Worm (Caenorhabditis elegans) whole organism, mixed stage, embryonic: ENCODE measurements around the gene W08A12.3.
A peak's percentile ranks its signal among the peaks of the same experiment; 100 is the strongest.

Experiments
- M03D4.4 ChIP-seq: sonication (generic microtip); optimal IDR thresholded peaks from 2 replicates; lab custom pipeline; 2017; ENCODE audit warnings: mild to moderate bottlenecking, missing genetic modification characterization, missing compliant biosample characterization
- bed-3 ChIP-seq: fragments of 200-800 bp; sonication (Bioruptor generic); optimal IDR thresholded peaks from 3 replicates; lab custom pipeline; 2018; ENCODE audit warnings: mild to moderate bottlenecking, missing genetic modification characterization, moderate library complexity, missing compliant biosample characterization
- blmp-1 ChIP-seq: fragments of 150-350 bp; optimal IDR thresholded peaks from 2 replicates; lab custom pipeline; 2014; ENCODE audit warnings: missing biosample characterization, missing genetic modification characterization
- ceh-39 ChIP-seq: fragments of 150-350 bp; optimal IDR thresholded peaks from 2 replicates; lab custom pipeline; 2014; ENCODE audit warnings: missing biosample characterization, missing genetic modification characterization
- ceh-43 ChIP-seq: fragments of 200-800 bp; sonication (Bioruptor generic); optimal IDR thresholded peaks from 2 replicates; lab custom pipeline; 2018; ENCODE audit warnings: mild to moderate bottlenecking, missing genetic modification characterization, moderate library complexity, missing compliant biosample characterization
- ceh-83 ChIP-seq: fragments of 200-800 bp; sonication (Bioruptor generic); optimal IDR thresholded peaks from 2 replicates; lab custom pipeline; 2018; ENCODE audit warnings: mild to moderate bottlenecking, missing genetic modification characterization, missing compliant biosample characterization
- ces-1 ChIP-seq: fragments of 150-350 bp; optimal IDR thresholded peaks from 2 replicates; lab custom pipeline; 2014; ENCODE audit warnings: missing biosample characterization, missing genetic modification reagents, missing genetic modification characterization
- cnd-1 ChIP-seq: fragments of 200-800 bp; sonication (Bioruptor generic); optimal IDR thresholded peaks from 2 replicates; lab custom pipeline; 2018; ENCODE audit warnings: mild to moderate bottlenecking, missing genetic modification characterization, missing compliant biosample characterization
- drap-1 ChIP-seq: fragments of 200-800 bp; sonication (Bioruptor generic); optimal IDR thresholded peaks from 3 replicates; lab custom pipeline; 2018; ENCODE audit warnings: mild to moderate bottlenecking, missing genetic modification characterization, missing compliant biosample characterization
- elt-1 ChIP-seq: sonication (generic microtip); optimal IDR thresholded peaks from 2 replicates; lab custom pipeline; 2017; ENCODE audit warnings: missing genetic modification characterization, mild to moderate bottlenecking, missing compliant biosample characterization, antibody characterized with exemption, moderate library complexity, borderline replicate concordance; ENCODE audit not compliant: insufficient read depth
- elt-3 ChIP-seq: fragments of 150-350 bp; optimal IDR thresholded peaks from 2 replicates; lab custom pipeline; 2014; ENCODE audit warnings: missing biosample characterization, missing genetic modification characterization
- flh-1 ChIP-seq: fragments of 200-800 bp; sonication (Bioruptor generic); optimal IDR thresholded peaks from 2 replicates; lab custom pipeline; 2018; ENCODE audit warnings: mild to moderate bottlenecking, missing genetic modification characterization, moderate library complexity, missing compliant biosample characterization
- ham-2 ChIP-seq: fragments of 200-800 bp; sonication (Bioruptor generic); optimal IDR thresholded peaks from 2 replicates; lab custom pipeline; 2018; ENCODE audit warnings: mild to moderate bottlenecking, missing genetic modification characterization, missing compliant biosample characterization
- hlh-1 ChIP-seq: fragments of 150-350 bp; optimal IDR thresholded peaks from 2 replicates; lab custom pipeline; 2014; ENCODE audit warnings: missing biosample characterization, missing genetic modification reagents, missing genetic modification characterization
- lin-13 ChIP-seq: fragments of 150-350 bp; optimal IDR thresholded peaks from 2 replicates; lab custom pipeline; 2014; ENCODE audit warnings: missing biosample characterization, missing genetic modification characterization
- lin-32 ChIP-seq: fragments of 200-800 bp; sonication (Bioruptor generic); optimal IDR thresholded peaks from 2 replicates; lab custom pipeline; 2018; ENCODE audit warnings: mild to moderate bottlenecking, missing genetic modification characterization, missing compliant biosample characterization
- lsy-2 ChIP-seq: fragments of 150-350 bp; optimal IDR thresholded peaks from 2 replicates; lab custom pipeline; 2014; ENCODE audit warnings: missing biosample characterization, missing genetic modification characterization
- mab-5 ChIP-seq: fragments of 150-350 bp; optimal IDR thresholded peaks from 2 replicates; lab custom pipeline; 2014; ENCODE audit warnings: missing biosample characterization, missing genetic modification characterization
- mep-1 ChIP-seq: fragments of 150-350 bp; optimal IDR thresholded peaks from 2 replicates; lab custom pipeline; 2017; ENCODE audit warnings: missing biosample characterization, missing genetic modification reagents, missing genetic modification characterization, inconsistent platforms
- mls-2 ChIP-seq: sonication (generic microtip); optimal IDR thresholded peaks from 2 replicates; lab custom pipeline; 2016; ENCODE audit warnings: mild to moderate bottlenecking, missing genetic modification characterization, moderate library complexity, missing compliant biosample characterization
- nhr-12 ChIP-seq: fragments of 150-350 bp; optimal IDR thresholded peaks from 2 replicates; lab custom pipeline; 2014; ENCODE audit warnings: missing biosample characterization, missing genetic modification characterization
- nhr-2 ChIP-seq: fragments of 150-350 bp; optimal IDR thresholded peaks from 2 replicates; lab custom pipeline; 2014; ENCODE audit warnings: missing biosample characterization, missing genetic modification characterization
- nhr-237 ChIP-seq: fragments of 150-350 bp; optimal IDR thresholded peaks from 2 replicates; lab custom pipeline; 2014; ENCODE audit warnings: missing biosample characterization, missing genetic modification characterization
- nhr-28 ChIP-seq: fragments of 150-350 bp; optimal IDR thresholded peaks from 2 replicates; lab custom pipeline; 2014; ENCODE audit warnings: missing biosample characterization, missing genetic modification characterization
- nhr-76 ChIP-seq: sonication (generic microtip); optimal IDR thresholded peaks from 2 replicates; lab custom pipeline; 2017; ENCODE audit warnings: missing biosample characterization, missing genetic modification characterization
- pha-4 ChIP-seq: fragments of 150-350 bp; optimal IDR thresholded peaks from 2 replicates; lab custom pipeline; 2018; ENCODE audit warnings: missing biosample characterization, missing genetic modification reagents, missing genetic modification characterization
- sem-2 ChIP-seq: fragments of 200-800 bp; sonication (Bioruptor generic); optimal IDR thresholded peaks from 2 replicates; lab custom pipeline; 2018; ENCODE audit warnings: mild to moderate bottlenecking, missing genetic modification characterization, missing compliant biosample characterization
- snpc-4 ChIP-seq: fragments of 150-350 bp; optimal IDR thresholded peaks from 2 replicates; lab custom pipeline; 2014; ENCODE audit warnings: missing biosample characterization, missing genetic modification characterization
- sptf-1 ChIP-seq: sonication (generic microtip); optimal IDR thresholded peaks from 2 replicates; lab custom pipeline; 2017; ENCODE audit warnings: mild to moderate bottlenecking, missing genetic modification characterization, moderate library complexity, missing compliant biosample characterization
- tbx-8 ChIP-seq: fragments of 200-800 bp; sonication (Bioruptor generic); optimal IDR thresholded peaks from 2 replicates; lab custom pipeline; 2018; ENCODE audit warnings: mild to moderate bottlenecking, missing genetic modification characterization, moderate library complexity, missing compliant biosample characterization
- unc-120 ChIP-seq: sonication (generic microtip); optimal IDR thresholded peaks from 2 replicates; lab custom pipeline; 2017; ENCODE audit warnings: missing genetic modification characterization, missing compliant biosample characterization; ENCODE audit not compliant: poor library complexity, severe bottlenecking
- unc-39 ChIP-seq: fragments of 150-350 bp; optimal IDR thresholded peaks from 2 replicates; lab custom pipeline; 2014; ENCODE audit warnings: missing biosample characterization, missing genetic modification characterization
- unc-62 ChIP-seq: fragments of 150-350 bp; optimal IDR thresholded peaks from 2 replicates; lab custom pipeline; 2014; ENCODE audit warnings: missing biosample characterization, missing genetic modification reagents, missing genetic modification characterization
- zip-8 ChIP-seq: fragments of 150-350 bp; optimal IDR thresholded peaks from 2 replicates; lab custom pipeline; 2014; ENCODE audit warnings: missing biosample characterization, missing genetic modification characterization
- ztf-11 ChIP-seq: fragments of 150-350 bp; optimal IDR thresholded peaks from 2 replicates; lab custom pipeline; 2014; ENCODE audit warnings: missing biosample characterization, missing genetic modification characterization

Gene W08A12.3

ce11 chrV:3697071-3697470 lies 14.4 kb downstream of the W08A12.3 start:
- TF ChIP-seq flh-1 (GFP tag; lab: Kevin White, UChicago) (no peak), mep-1 (tag; lab: Kevin White, UChicago) (no peak), nhr-237 (no peak), unc-120 (tag; lab: Kevin White, UChicago) (no peak), drap-1 (no peak), ham-2 (no peak), sem-2 (GFP tag; lab: Kevin White, UChicago) (no peak), hlh-1 (tag; lab: Kevin White, UChicago) (no peak), ceh-43 (GFP tag; lab: Kevin White, UChicago) (no peak), M03D4.4 (no peak), lin-32 (GFP tag; lab: Kevin White, UChicago) (no peak), pha-4 (no peak), nhr-12 (no peak), zip-8 (tag; lab: Kevin White, UChicago) (no peak), sptf-1 (tag; lab: Kevin White, UChicago) (no peak), lsy-2 (no peak), unc-39 (tag; lab: Kevin White, UChicago) (no peak), tbx-8 (GFP tag; lab: Kevin White, UChicago) (no peak), nhr-76 (tag; lab: Kevin White, UChicago) (no peak)

ce11 chrV:3698497-3698896 lies 15.8 kb downstream of the W08A12.3 start:
- TF ChIP-seq drap-1: no peak
- TF ChIP-seq ces-1 (GFP tag; lab: Kevin White, UChicago): no peak
- no peak for TF ChIP-seq mls-2 (tag; lab: Kevin White, UChicago)
- no peak for TF ChIP-seq ceh-83 (GFP tag; lab: Kevin White, UChicago)
- no peak for TF ChIP-seq ceh-43 (GFP tag; lab: Kevin White, UChicago)
- TF ChIP-seq snpc-4 (tag; lab: Kevin White, UChicago): no peak
- TF ChIP-seq mep-1 (tag; lab: Kevin White, UChicago): no peak
- TF ChIP-seq ham-2: no peak
- TF ChIP-seq blmp-1 (tag; lab: Kevin White, UChicago): no peak
- TF ChIP-seq nhr-76 (tag; lab: Kevin White, UChicago): no peak
- no peak for TF ChIP-seq M03D4.4
- no peak for TF ChIP-seq elt-3 (tag; lab: Kevin White, UChicago)
- TF ChIP-seq sptf-1 (tag; lab: Kevin White, UChicago): no peak
- TF ChIP-seq unc-120 (tag; lab: Kevin White, UChicago): no peak
- no peak for TF ChIP-seq ztf-11 (tag; lab: Kevin White, UChicago)
- no peak for TF ChIP-seq nhr-237
- no peak for TF ChIP-seq lin-32 (GFP tag; lab: Kevin White, UChicago)
- no peak for TF ChIP-seq cnd-1 (tag; lab: Kevin White, UChicago)

- no peak for TF ChIP-seq mls-2 (tag; lab: Kevin White, UChicago)
- peak; percentile 2 for TF ChIP-seq pha-4
Observed at ce11 chrV:3702998-3703397, 20.3 kb downstream of the W08A12.3 start.

DNA sequence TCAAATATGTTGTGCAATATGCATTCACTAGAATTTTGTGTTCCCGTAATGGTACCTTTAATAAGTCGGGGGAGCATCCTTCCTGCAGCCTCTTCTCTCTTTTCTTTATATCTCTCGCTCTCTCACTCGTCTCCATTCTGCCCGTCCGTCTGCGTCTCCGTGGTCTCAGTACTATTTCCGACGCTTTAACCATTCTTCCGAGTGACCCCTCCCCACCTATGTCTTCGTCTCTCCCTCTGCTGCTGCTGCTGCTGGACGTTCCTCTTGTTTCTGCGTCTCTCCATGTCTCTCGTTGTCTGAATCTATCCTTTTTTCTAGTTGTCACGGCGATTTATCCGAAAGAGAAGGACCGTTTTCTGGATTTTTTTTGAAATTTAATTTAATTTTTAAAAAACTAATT lies 21.2 kb downstream of the W08A12.3 start:
- peak; percentile 8 for TF ChIP-seq nhr-2
- no peak for TF ChIP-seq mep-1 (tag; lab: Kevin White, UChicago)
- no peak for TF ChIP-seq cnd-1 (tag; lab: Kevin White, UChicago)
- TF ChIP-seq unc-39 (tag; lab: Kevin White, UChicago): no peak
- TF ChIP-seq sem-2 (GFP tag; lab: Kevin White, UChicago): no peak
- TF ChIP-seq unc-62 (GFP tag; lab: Kevin White, UChicago): no peak
- no peak for TF ChIP-seq nhr-237
- no peak for TF ChIP-seq bed-3 (GFP tag; lab: Kevin White, UChicago)
- TF ChIP-seq elt-3 (tag; lab: Kevin White, UChicago): no peak
- TF ChIP-seq mab-5 (tag; lab: Kevin White, UChicago): no peak
- no peak for TF ChIP-seq ceh-43 (GFP tag; lab: Kevin White, UChicago)
- TF ChIP-seq lsy-2: no peak
- no peak for TF ChIP-seq pha-4
- no peak for TF ChIP-seq ceh-39
- TF ChIP-seq hlh-1 (tag; lab: Kevin White, UChicago): peak; percentile 11
- no peak for TF ChIP-seq elt-1 (tag; lab: Kevin White, UChicago)
- no peak for TF ChIP-seq snpc-4 (tag; lab: Kevin White, UChicago)
- no peak for TF ChIP-seq nhr-76 (tag; lab: Kevin White, UChicago)
- TF ChIP-seq lin-32 (GFP tag; lab: Kevin White, UChicago): no peak
- TF ChIP-seq flh-1 (GFP tag; lab: Kevin White, UChicago): no peak
- no peak for TF ChIP-seq M03D4.4
- TF ChIP-seq ham-2: peak; percentile 7
- peak; percentile 70 for TF ChIP-seq unc-120 (tag; lab: Kevin White, UChicago)
- TF ChIP-seq mls-2 (tag; lab: Kevin White, UChicago): no peak
- no peak for TF ChIP-seq nhr-28 (tag; lab: Kevin White, UChicago)
- no peak for TF ChIP-seq sptf-1 (tag; lab: Kevin White, UChicago)
- no peak for TF ChIP-seq nhr-12
- peak; percentile 69 for TF ChIP-seq ces-1 (GFP tag; lab: Kevin White, UChicago)
- TF ChIP-seq blmp-1 (tag; lab: Kevin White, UChicago): no peak
- no peak for TF ChIP-seq drap-1
- no peak for TF ChIP-seq zip-8 (tag; lab: Kevin White, UChicago)
- TF ChIP-seq ztf-11 (tag; lab: Kevin White, UChicago): peak; percentile 9
- no peak for TF ChIP-seq tbx-8 (GFP tag; lab: Kevin White, UChicago)
- TF ChIP-seq lin-13 (tag; lab: Kevin White, UChicago): no peak
- TF ChIP-seq ceh-83 (GFP tag; lab: Kevin White, UChicago): no peak
